Worm (Caenorhabditis elegans) whole organism, young adult: ENCODE results near the gene slc-36.1.

Source experiments
- B0019.2 ChIP-seq: fragments of 200-800 bp; sonication (Bioruptor generic); conservative IDR thresholded peaks from 2 replicates; pipeline ENCODE4 v1.3.6; 2022; ENCODE audit warnings: missing genetic modification reagents, missing genetic modification characterization, missing compliant biosample characterization
- B0035.1 ChIP-seq: sonication (generic microtip); optimal IDR thresholded peaks from 2 replicates; lab custom pipeline; 2016; ENCODE audit warnings: missing genetic modification characterization, mild to moderate bottlenecking, missing compliant biosample characterization, missing genotype, missing genetic modification reagents
- B0261.1 ChIP-seq: sonication (generic microtip); optimal IDR thresholded peaks from 2 replicates; lab custom pipeline; 2016; ENCODE audit warnings: mild to moderate bottlenecking, missing genetic modification characterization, moderate library complexity, missing compliant biosample characterization
- F23B12.7 ChIP-seq: sonication (generic microtip); optimal IDR thresholded peaks from 2 replicates; lab custom pipeline; 2017; ENCODE audit warnings: missing genetic modification characterization, mild to moderate bottlenecking, missing compliant biosample characterization, antibody characterized with exemption, moderate library complexity; ENCODE audit not compliant: insufficient read depth
- F49E8.2 ChIP-seq: sonication (generic microtip); optimal IDR thresholded peaks from 3 replicates; lab custom pipeline; 2017; ENCODE audit warnings: missing genetic modification characterization, mild to moderate bottlenecking, missing compliant biosample characterization, antibody characterized with exemption, moderate library complexity; ENCODE audit not compliant: insufficient read depth
- K11D2.4 ChIP-seq: fragments of 200-800 bp; sonication (Bioruptor generic); IDR thresholded peaks from 2 replicates; pipeline ENCODE4 v1.3.6; 2022; ENCODE audit warnings: missing genetic modification reagents, missing genetic modification characterization, missing compliant biosample characterization
- K12H6.12 ChIP-seq: fragments of 200-800 bp; sonication (Bioruptor generic); optimal IDR thresholded peaks from 2 replicates; lab custom pipeline; 2018; ENCODE audit warnings: mild to moderate bottlenecking, missing genetic modification characterization, missing compliant biosample characterization
- Y53G8AR.9 ChIP-seq: fragments of 200-800 bp; sonication (Bioruptor generic); conservative IDR thresholded peaks from 2 replicates; pipeline ENCODE4 v1.3.6; 2022; ENCODE audit warnings: missing genetic modification reagents, missing genetic modification characterization, missing compliant biosample characterization
- Y56A3A.18 ChIP-seq: fragments of 200-800 bp; sonication (Bioruptor generic); IDR thresholded peaks from 2 replicates; pipeline ENCODE4 v1.3.6; 2022; ENCODE audit warnings: missing genetic modification reagents, missing genetic modification characterization, missing compliant biosample characterization
- Y95B8A.8 ChIP-seq: fragments of 200-800 bp; sonication (Bioruptor generic); IDR thresholded peaks from 2 replicates; pipeline ENCODE4 v1.3.6; 2022; ENCODE audit warnings: missing genetic modification reagents, missing genetic modification characterization, missing compliant biosample characterization
- ama-1 ChIP-seq, 3 experiments: fragments of 150-350 bp in 1 of 3; sonication (generic microtip) in 2 of 3; optimal IDR thresholded peaks; 2 replicates each; lab custom pipeline; 2014 to 2018; ENCODE audit warnings: missing biosample characterization in 2 of 3, missing genetic modification characterization in 2 of 3, missing genetic modification reagents in 2 of 3
- aptf-3 ChIP-seq: fragments of 200-800 bp; sonication (Bioruptor generic); IDR thresholded peaks from 2 replicates; pipeline ENCODE4 v1.3.6; 2022; ENCODE audit warnings: missing genetic modification characterization, missing compliant biosample characterization
- bed-1 ChIP-seq: fragments of 200-800 bp; sonication (Bioruptor generic); IDR thresholded peaks from 2 replicates; pipeline ENCODE4 v1.3.6; 2022; ENCODE audit warnings: missing genetic modification reagents, missing genetic modification characterization, missing compliant biosample characterization
- ccch-3 ChIP-seq: fragments of 200-800 bp; sonication (Bioruptor generic); optimal IDR thresholded peaks from 2 replicates; lab custom pipeline; 2018; ENCODE audit warnings: mild to moderate bottlenecking, missing genetic modification characterization, missing compliant biosample characterization
- cebp-1 ChIP-seq, 2 experiments: fragments of 200-800 bp in 1 of 2; sonication (Bioruptor generic) in 1 of 2; sonication (generic microtip) in 1 of 2; IDR thresholded peaks in 1 of 2; optimal IDR thresholded peaks in 1 of 2; 2 replicates each; pipeline versions ENCODE4 v1.3.6 to Lab custom; 2017 to 2022; ENCODE audit warnings: missing compliant biosample characterization in 2 of 2, missing genetic modification characterization in 2 of 2, mild to moderate bottlenecking in 1 of 2, missing genetic modification reagents in 1 of 2, moderate library complexity in 1 of 2
- cebp-2 ChIP-seq: fragments of 200-800 bp; sonication (Bioruptor generic); IDR thresholded peaks from 2 replicates; pipeline ENCODE4 v1.3.6; 2022; ENCODE audit warnings: missing genetic modification characterization, missing compliant biosample characterization
- dpl-1 ChIP-seq: fragments of 150-350 bp; optimal IDR thresholded peaks from 2 replicates; lab custom pipeline; 2014; ENCODE audit warnings: missing biosample characterization, missing genetic modification reagents, missing genetic modification characterization
- egl-18 ChIP-seq: fragments of 200-800 bp; sonication (Bioruptor generic); IDR thresholded peaks from 2 replicates; pipeline ENCODE4 v1.3.6; 2022; ENCODE audit warnings: missing genetic modification reagents, missing genetic modification characterization, missing compliant biosample characterization
- egl-44 ChIP-seq: fragments of 200-800 bp; sonication (Bioruptor generic); IDR thresholded peaks from 2 replicates; pipeline ENCODE4 v1.3.6; 2022; ENCODE audit warnings: missing genetic modification reagents, missing genetic modification characterization, missing compliant biosample characterization
- egrh-3 ChIP-seq: fragments of 200-800 bp; sonication (Bioruptor generic); IDR thresholded peaks from 2 replicates; pipeline ENCODE4 v1.3.6; 2022; ENCODE audit warnings: missing genetic modification reagents, missing genetic modification characterization, missing compliant biosample characterization
- hrde-1 ChIP-seq: sonication (generic microtip); optimal IDR thresholded peaks from 2 replicates; lab custom pipeline; 2016; ENCODE audit warnings: missing genetic modification characterization, mild to moderate bottlenecking, missing compliant biosample characterization, moderate library complexity, missing genotype, missing genetic modification reagents, borderline replicate concordance
- let-607 ChIP-seq, 2 experiments: fragments of 200-800 bp in 1 of 2; sonication (Bioruptor generic) in 1 of 2; sonication (generic microtip) in 1 of 2; optimal IDR thresholded peaks; 2 replicates each; lab custom pipeline; 2016 to 2018; ENCODE audit warnings: mild to moderate bottlenecking in 2 of 2, missing compliant biosample characterization in 2 of 2, missing genetic modification characterization in 2 of 2, moderate library complexity in 2 of 2, missing genotype in 1 of 2
- lin-26 ChIP-seq: fragments of 200-800 bp; sonication (Bioruptor generic); IDR thresholded peaks from 2 replicates; pipeline ENCODE4 v1.3.6; 2022; ENCODE audit warnings: missing genetic modification reagents, missing genetic modification characterization, missing compliant biosample characterization
- mxl-1 ChIP-seq: sonication (generic microtip); optimal IDR thresholded peaks from 2 replicates; lab custom pipeline; 2016; ENCODE audit warnings: missing genetic modification characterization, missing compliant biosample characterization
- nfya-1 ChIP-seq: sonication (generic microtip); optimal IDR thresholded peaks from 2 replicates; lab custom pipeline; 2017; ENCODE audit warnings: antibody characterized with exemption, missing compliant biosample characterization, missing genetic modification characterization, borderline replicate concordance; ENCODE audit not compliant: insufficient read depth
- snpc-1.1 ChIP-seq: sonication (generic microtip); optimal IDR thresholded peaks from 2 replicates; lab custom pipeline; 2017; ENCODE audit warnings: missing genetic modification characterization, mild to moderate bottlenecking, missing compliant biosample characterization, antibody characterized with exemption, moderate library complexity, missing genotype, missing genetic modification reagents; ENCODE audit not compliant: insufficient read depth
- snpc-4 ChIP-seq, 5 experiments: fragments of 150-350 bp in 1 of 5; sonication (generic microtip) in 4 of 5; optimal IDR thresholded peaks; 2 replicates each; lab custom pipeline; 2014 to 2018; ENCODE audit warnings: missing genetic modification characterization in 5 of 5, missing biosample characterization in 3 of 5, antibody characterized with exemption in 2 of 5, mild to moderate bottlenecking in 2 of 5, missing compliant biosample characterization in 2 of 5, missing genotype in 2 of 5, moderate library complexity in 2 of 5, missing genetic modification reagents in 1 of 5
- ztf-25 ChIP-seq: fragments of 200-800 bp; sonication (Bioruptor generic); IDR thresholded peaks from 2 replicates; pipeline ENCODE4 v1.3.6; 2022; ENCODE audit warnings: missing genetic modification reagents, missing genetic modification characterization, missing compliant biosample characterization

The slc-36.1 gene

ce11 chrIII:13316935-13317334, 9.6 kb downstream of the slc-36.1 start (continued):
- TF ChIP-seq F23B12.7 (tag; lab: Kevin White, UChicago) (no peak), B0261.1 (tag; lab: Kevin White, UChicago) (no peak), lin-26 (GFP tag; lab: Robert Waterston, UW) (no peak)
- TF ChIP-seq, all 124 proteins: peak for 0

- TF ChIP-seq K11D2.4 (GFP tag; lab: Robert Waterston, UW) (no peak), B0019.2 (GFP tag; lab: Robert Waterston, UW) (no peak), nfya-1 (tag; lab: Kevin White, UChicago) (no peak), cebp-2 (GFP tag; lab: Robert Waterston, UW) (no peak), snpc-1.1 (no peak), Y53G8AR.9 (GFP tag; lab: Robert Waterston, UW) (no peak), lin-26 (GFP tag; lab: Robert Waterston, UW) (no peak), egrh-3 (GFP tag; lab: Robert Waterston, UW) (no peak), aptf-3 (GFP tag; lab: Robert Waterston, UW) (no peak), egl-18 (GFP tag; lab: Robert Waterston, UW) (no peak)
Observed at ce11 chrIII:13317383-13317911, 10.1 kb downstream of the slc-36.1 start.

- TF ChIP-seq cebp-1 (GFP tag; IDR thresholded peaks at IDR 0.05; lab: Robert Waterston, UW) = no peak
- no peak for TF ChIP-seq cebp-1 (tag; optimal IDR thresholded peaks at IDR 0.05; lab: Kevin White, UChicago)
- TF ChIP-seq Y56A3A.18 (GFP tag; lab: Robert Waterston, UW) = no peak
- no peak for TF ChIP-seq B0035.1 (tag; lab: Kevin White, UChicago)
- no peak for TF ChIP-seq snpc-4 (GFP tag; optimal IDR thresholded peaks at IDR 0.05; lab: Kevin White, UChicago)
- TF ChIP-seq snpc-4 (tag; optimal IDR thresholded peaks at IDR 0.05; lab: Kevin White, UChicago) = no peak
- TF ChIP-seq K12H6.12 = no peak
- no peak for TF ChIP-seq F23B12.7 (tag; lab: Kevin White, UChicago)
- no peak for TF ChIP-seq let-607 (tag; optimal IDR thresholded peaks at IDR 0.05; lab: Kevin White, UChicago)
- TF ChIP-seq, all 124 proteins: peak for 0
Observed at ce11 chrIII:13322578-13322977, 15.3 kb downstream of the slc-36.1 start, which contains the start of gene F53A2.11. TSS of gene F53A2.11 (minus strand) at chrIII:13322678.

- TF ChIP-seq ztf-25 (GFP tag; lab: Robert Waterston, UW) (no peak), bed-1 (GFP tag; lab: Robert Waterston, UW) (no peak), cebp-1 (GFP tag; IDR thresholded peaks at IDR 0.05; lab: Robert Waterston, UW) (no peak), cebp-1 (tag; optimal IDR thresholded peaks at IDR 0.05; lab: Kevin White, UChicago) (no peak), Y95B8A.8 (no peak), mxl-1 (tag; lab: Kevin White, UChicago) (no peak), ccch-3 (GFP tag; lab: Kevin White, UChicago) (no peak), F23B12.7 (tag; lab: Kevin White, UChicago) (no peak), snpc-1.1 (no peak), F49E8.2 (tag; lab: Kevin White, UChicago) (no peak), ama-1 (optimal IDR thresholded peaks at IDR 0.05; lab: Kevin White, UChicago) (no peak), ama-1 (GFP tag; optimal IDR thresholded peaks at IDR 0.05; lab: Kevin White, UChicago) (no peak), egl-44 (GFP tag; lab: Robert Waterston, UW) (no peak), dpl-1 (no peak), hrde-1 (tag; lab: Kevin White, UChicago) (no peak)
Observed at ce11 chrIII:13324739-13325138, 17.4 kb downstream of the slc-36.1 start, which contains the start of gene F53A2.1. TSS of gene F53A2.1 (minus strand) at chrIII:13324839.
